Worm (Caenorhabditis elegans) whole organism, L3 larva: ENCODE measurements around the gene srh-222.

ENCODE experiments used
- R02D3.7 ChIP-seq: fragments of 150-350 bp; optimal IDR thresholded peaks from 2 replicates; lab custom pipeline; 2014; ENCODE audit warnings: missing biosample characterization, missing genetic modification characterization
- ZK546.5 ChIP-seq: sonication (generic microtip); optimal IDR thresholded peaks from 2 replicates; lab custom pipeline; 2017; ENCODE audit warnings: missing biosample characterization, missing genetic modification characterization
- aly-2 ChIP-seq: fragments of 150-350 bp; optimal IDR thresholded peaks from 2 replicates; lab custom pipeline; 2014; ENCODE audit warnings: missing biosample characterization, missing genetic modification characterization
- ama-1 ChIP-seq: fragments of 150-350 bp; optimal IDR thresholded peaks from 2 replicates; lab custom pipeline; 2018
- ceh-16 ChIP-seq: sonication (generic microtip); optimal IDR thresholded peaks from 2 replicates; lab custom pipeline; 2017; ENCODE audit warnings: missing biosample characterization, missing genetic modification characterization
- ceh-28 ChIP-seq: fragments of 150-350 bp; optimal IDR thresholded peaks from 2 replicates; lab custom pipeline; 2014; ENCODE audit warnings: missing biosample characterization, missing genetic modification reagents, missing genetic modification characterization
- ceh-82 ChIP-seq: fragments of 150-350 bp; optimal IDR thresholded peaks from 2 replicates; lab custom pipeline; 2014; ENCODE audit warnings: missing biosample characterization, missing genetic modification characterization
- ceh-9 ChIP-seq: sonication (generic microtip); optimal IDR thresholded peaks from 2 replicates; lab custom pipeline; 2018; ENCODE audit warnings: missing biosample characterization, missing genetic modification characterization
- daf-12 ChIP-seq: fragments of 150-350 bp; optimal IDR thresholded peaks from 2 replicates; lab custom pipeline; 2014; ENCODE audit warnings: missing biosample characterization, missing genetic modification reagents, missing genetic modification characterization
- egl-27 ChIP-seq: sonication (generic microtip); optimal IDR thresholded peaks from 4 replicates; lab custom pipeline; 2017; ENCODE audit warnings: missing biosample characterization, missing genetic modification reagents, missing genetic modification characterization
- egl-5 ChIP-seq: fragments of 150-350 bp; optimal IDR thresholded peaks from 2 replicates; lab custom pipeline; 2017; ENCODE audit warnings: missing biosample characterization, missing genetic modification reagents, missing genetic modification characterization, inconsistent platforms
- elt-1 ChIP-seq: fragments of 150-350 bp; optimal IDR thresholded peaks from 2 replicates; lab custom pipeline; 2014; ENCODE audit warnings: missing biosample characterization, missing genetic modification characterization
- elt-2 ChIP-seq: sonication (generic microtip); optimal IDR thresholded peaks from 2 replicates; lab custom pipeline; 2016; ENCODE audit warnings: missing genetic modification reagents, mild to moderate bottlenecking, missing genetic modification characterization, missing compliant biosample characterization
- elt-3 ChIP-seq, 3 experiments: fragments of 150-350 bp in 1 of 3; sonication (generic microtip) in 2 of 3; optimal IDR thresholded peaks; 2 replicates in 2 of 3; 4 replicates in 1 of 3; lab custom pipeline; 2014 to 2017; ENCODE audit warnings: missing biosample characterization in 3 of 3, missing genetic modification characterization in 3 of 3
- eor-1 ChIP-seq, 2 experiments: fragments of 150-350 bp; optimal IDR thresholded peaks; 2 replicates each; lab custom pipeline; 2014 to 2018; ENCODE audit warnings: missing biosample characterization in 2 of 2, missing genetic modification characterization in 2 of 2
- fkh-10 ChIP-seq: sonication (generic microtip); optimal IDR thresholded peaks from 2 replicates; lab custom pipeline; 2017; ENCODE audit warnings: missing biosample characterization, missing genetic modification reagents, missing genetic modification characterization
- fkh-2 ChIP-seq: fragments of 150-350 bp; optimal IDR thresholded peaks from 2 replicates; lab custom pipeline; 2014; ENCODE audit warnings: missing biosample characterization, missing genetic modification reagents, missing genetic modification characterization
- fos-1 ChIP-seq: fragments of 150-350 bp; optimal IDR thresholded peaks from 2 replicates; lab custom pipeline; 2014; ENCODE audit warnings: missing biosample characterization, missing genetic modification characterization
- hmg-11 ChIP-seq: sonication (generic microtip); optimal IDR thresholded peaks from 2 replicates; lab custom pipeline; 2016; ENCODE audit warnings: missing genetic modification characterization, missing compliant biosample characterization
- jun-1 ChIP-seq: fragments of 150-350 bp; optimal IDR thresholded peaks from 2 replicates; lab custom pipeline; 2014; ENCODE audit warnings: missing biosample characterization, missing genetic modification reagents, missing genetic modification characterization
- lin-15B ChIP-seq: fragments of 150-350 bp; optimal IDR thresholded peaks from 2 replicates; lab custom pipeline; 2014; ENCODE audit warnings: missing biosample characterization, missing genetic modification characterization
- lin-39 ChIP-seq: fragments of 150-350 bp; optimal IDR thresholded peaks from 2 replicates; lab custom pipeline; 2018; ENCODE audit warnings: missing biosample characterization, missing genetic modification reagents, missing genetic modification characterization
- lsy-12 ChIP-seq: sonication (generic microtip); optimal IDR thresholded peaks from 2 replicates; lab custom pipeline; 2016; ENCODE audit warnings: mild to moderate bottlenecking, missing genetic modification characterization, missing compliant biosample characterization
- mdl-1 ChIP-seq: fragments of 150-350 bp; optimal IDR thresholded peaks from 2 replicates; lab custom pipeline; 2014; ENCODE audit warnings: missing biosample characterization, missing genetic modification characterization
- mml-1 ChIP-seq: fragments of 150-350 bp; sonication (generic microtip); optimal IDR thresholded peaks from 3 replicates; lab custom pipeline; 2014; ENCODE audit warnings: missing biosample characterization, missing genetic modification characterization
- nfya-1 ChIP-seq: sonication (generic microtip); optimal IDR thresholded peaks from 2 replicates; lab custom pipeline; 2017; ENCODE audit warnings: missing genetic modification characterization, mild to moderate bottlenecking, missing compliant biosample characterization, antibody characterized with exemption, moderate library complexity; ENCODE audit not compliant: insufficient read depth
- nhr-11 ChIP-seq: fragments of 150-350 bp; optimal IDR thresholded peaks from 2 replicates; lab custom pipeline; 2014; ENCODE audit warnings: missing biosample characterization, missing genetic modification characterization
- nhr-12 ChIP-seq: fragments of 150-350 bp; optimal IDR thresholded peaks from 2 replicates; lab custom pipeline; 2014; ENCODE audit warnings: missing biosample characterization, missing genetic modification characterization
- nhr-23 ChIP-seq: fragments of 150-350 bp; optimal IDR thresholded peaks from 2 replicates; lab custom pipeline; 2014; ENCODE audit warnings: missing biosample characterization, missing genetic modification reagents, missing genetic modification characterization
- nhr-237 ChIP-seq: fragments of 150-350 bp; optimal IDR thresholded peaks from 2 replicates; lab custom pipeline; 2014; ENCODE audit warnings: missing biosample characterization, missing genetic modification characterization
- nhr-25 ChIP-seq: sonication (generic microtip); optimal IDR thresholded peaks from 2 replicates; lab custom pipeline; 2017; ENCODE audit warnings: missing biosample characterization, missing genetic modification characterization
- nhr-28 ChIP-seq: fragments of 150-350 bp; optimal IDR thresholded peaks from 2 replicates; lab custom pipeline; 2014; ENCODE audit warnings: missing biosample characterization, missing genetic modification characterization
- nhr-43 ChIP-seq: sonication (generic microtip); optimal IDR thresholded peaks from 2 replicates; lab custom pipeline; 2016; ENCODE audit warnings: mild to moderate bottlenecking, missing genetic modification characterization, missing compliant biosample characterization; ENCODE audit not compliant: poor library complexity, severe bottlenecking
- nhr-67 ChIP-seq: fragments of 150-350 bp; optimal IDR thresholded peaks from 2 replicates; lab custom pipeline; 2014; ENCODE audit warnings: missing biosample characterization, missing genetic modification characterization
- nhr-76 ChIP-seq: fragments of 150-350 bp; sonication (generic microtip); optimal IDR thresholded peaks from 5 replicates; lab custom pipeline; 2014; ENCODE audit warnings: missing biosample characterization, missing genetic modification characterization
- nhr-77 ChIP-seq: fragments of 150-350 bp; optimal IDR thresholded peaks from 2 replicates; lab custom pipeline; 2014; ENCODE audit warnings: missing biosample characterization, missing genetic modification characterization
- pha-4 ChIP-seq: fragments of 150-350 bp; optimal IDR thresholded peaks from 2 replicates; lab custom pipeline; 2014; ENCODE audit warnings: missing biosample characterization, missing genetic modification reagents, missing genetic modification characterization
- pqm-1 ChIP-seq: fragments of 150-350 bp; optimal IDR thresholded peaks from 2 replicates; lab custom pipeline; 2017; ENCODE audit warnings: missing biosample characterization, missing genetic modification characterization, inconsistent platforms
- sea-2 ChIP-seq: fragments of 150-350 bp; sonication (generic microtip); optimal IDR thresholded peaks from 4 replicates; lab custom pipeline; 2014; ENCODE audit warnings: missing biosample characterization, missing genetic modification reagents, missing genetic modification characterization
- skn-1 ChIP-seq: fragments of 150-350 bp; optimal IDR thresholded peaks from 2 replicates; lab custom pipeline; 2014; ENCODE audit warnings: missing biosample characterization, missing genetic modification characterization
- snpc-4 ChIP-seq: fragments of 150-350 bp; optimal IDR thresholded peaks from 2 replicates; lab custom pipeline; 2014; ENCODE audit warnings: missing biosample characterization, missing genetic modification characterization
- tbx-2 ChIP-seq: sonication (generic microtip); optimal IDR thresholded peaks from 2 replicates; lab custom pipeline; 2016; ENCODE audit warnings: mild to moderate bottlenecking, missing genetic modification characterization, missing compliant biosample characterization
- unc-39 ChIP-seq: sonication (generic microtip); optimal IDR thresholded peaks from 4 replicates; lab custom pipeline; 2017; ENCODE audit warnings: missing biosample characterization, missing genetic modification characterization
- unc-62 ChIP-seq: fragments of 150-350 bp; sonication (generic microtip); optimal IDR thresholded peaks from 4 replicates; lab custom pipeline; 2014; ENCODE audit warnings: missing biosample characterization, missing genetic modification reagents, missing genetic modification characterization
- zag-1 ChIP-seq: fragments of 150-350 bp; optimal IDR thresholded peaks from 2 replicates; lab custom pipeline; 2014; ENCODE audit warnings: missing biosample characterization, missing genetic modification characterization
- ztf-11 ChIP-seq: fragments of 150-350 bp; optimal IDR thresholded peaks from 2 replicates; lab custom pipeline; 2014; ENCODE audit warnings: missing biosample characterization, missing genetic modification characterization
- ztf-4 ChIP-seq: fragments of 150-350 bp; optimal IDR thresholded peaks from 2 replicates; lab custom pipeline; 2014; ENCODE audit warnings: missing biosample characterization, missing genetic modification characterization

The srh-222 gene

ce11 chrIV:4025923-4026322 lies 46.3 kb downstream of the srh-222 start:
- TF ChIP-seq egl-27 (tag; lab: Kevin White, UChicago) (no peak), ceh-16 (no peak), aly-2 (tag; lab: Kevin White, UChicago) (no peak), ceh-28 (tag; lab: Kevin White, UChicago) (no peak), elt-3 (tag; optimal IDR thresholded peaks at IDR 0.05; lab: Kevin White, UChicago) (no peak), eor-1 (tag; optimal IDR thresholded peaks at IDR 0.05; lab: Kevin White, UChicago) (no peak), daf-12 (tag; lab: Kevin White, UChicago) (no peak), R02D3.7 (no peak), lin-39 (tag; lab: Kevin White, UChicago) (peak; percentile 84), unc-62 (GFP tag; lab: Kevin White, UChicago) (no peak), ZK546.5 (tag; lab: Kevin White, UChicago) (no peak), mdl-1 (tag; lab: Kevin White, UChicago) (peak; percentile 92), snpc-4 (tag; lab: Kevin White, UChicago) (peak; percentile 31), skn-1 (peak; percentile 1), ceh-82 (tag; lab: Kevin White, UChicago) (no peak), jun-1 (peak; percentile 14), nfya-1 (peak; percentile 76), elt-1 (peak; percentile 3), pqm-1 (tag; lab: Kevin White, UChicago) (peak; percentile 35), nhr-77 (tag; lab: Kevin White, UChicago) (no peak), sea-2 (GFP tag; lab: Kevin White, UChicago) (no peak), hmg-11 (tag; lab: Kevin White, UChicago) (no peak), mml-1 (tag; lab: Kevin White, UChicago) (no peak), ztf-11 (tag; lab: Kevin White, UChicago) (no peak), ceh-9 (tag; lab: Kevin White, UChicago) (no peak), lsy-12 (tag; lab: Kevin White, UChicago) (peak; percentile 69), zag-1 (tag; lab: Kevin White, UChicago) (no peak), nhr-237 (tag; lab: Kevin White, UChicago) (no peak), ama-1 (lab: Kevin White, UChicago) (peak; percentile 82), lin-15B (tag; lab: Kevin White, UChicago) (no peak), ztf-4 (tag; lab: Kevin White, UChicago) (no peak), fkh-2 (no peak), egl-5 (tag; lab: Kevin White, UChicago) (peak; percentile 62), unc-39 (no peak), nhr-12 (tag; lab: Kevin White, UChicago) (no peak), nhr-23 (tag; lab: Kevin White, UChicago) (peak; percentile 21), elt-2 (tag; lab: Kevin White, UChicago) (peak; percentile 32), nhr-43 (tag; lab: Kevin White, UChicago) (peak; percentile 83), nhr-67 (tag; lab: Kevin White, UChicago) (no peak), fos-1 (tag; lab: Kevin White, UChicago) (no peak), nhr-11 (tag; lab: Kevin White, UChicago) (no peak), pha-4 (tag; lab: Kevin White, UChicago) (peak; percentile 61), nhr-25 (tag; lab: Kevin White, UChicago) (peak; percentile 81), fkh-10 (no peak), tbx-2 (tag; lab: Kevin White, UChicago) (no peak), nhr-76 (tag; lab: Kevin White, UChicago) (no peak), nhr-28 (tag; lab: Kevin White, UChicago) (no peak)
